Fruit fly (Drosophila melanogaster): ENCODE data around the gene vap.
A peak's percentile ranks its signal among the peaks of the same experiment; 100 is the strongest.

The vap gene

DNA sequence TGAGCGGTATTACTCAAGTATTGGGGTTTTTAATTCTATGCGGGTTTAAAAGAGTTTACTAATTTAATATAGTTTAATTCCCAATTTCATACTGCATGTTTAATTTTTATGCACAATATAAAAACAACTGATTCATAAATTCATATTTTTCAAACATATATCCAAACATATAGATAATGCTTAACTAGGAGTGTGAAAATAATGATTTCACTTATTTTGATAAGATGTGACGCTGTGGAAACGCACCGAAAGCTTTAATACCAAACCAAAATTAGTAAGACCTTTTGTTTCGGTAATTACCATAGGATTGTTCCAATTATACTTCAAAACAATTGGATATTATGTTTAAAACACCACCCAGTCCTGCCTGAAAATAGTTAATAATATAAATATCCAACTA is 22.1 kb downstream of the vap start, which contains the start of gene Slc25A46a:
TSS of gene Slc25A46a (plus strand) at position 272 of the 400 bp plus-strand sequence.
- TF ChIP-seq bab1 (GFP tag; optimal IDR thresholded peaks at IDR 0.05) = peak; percentile 28
- no peak for TF ChIP-seq Clk (GFP tag; optimal IDR thresholded peaks at IDR 0.05)

DNA sequence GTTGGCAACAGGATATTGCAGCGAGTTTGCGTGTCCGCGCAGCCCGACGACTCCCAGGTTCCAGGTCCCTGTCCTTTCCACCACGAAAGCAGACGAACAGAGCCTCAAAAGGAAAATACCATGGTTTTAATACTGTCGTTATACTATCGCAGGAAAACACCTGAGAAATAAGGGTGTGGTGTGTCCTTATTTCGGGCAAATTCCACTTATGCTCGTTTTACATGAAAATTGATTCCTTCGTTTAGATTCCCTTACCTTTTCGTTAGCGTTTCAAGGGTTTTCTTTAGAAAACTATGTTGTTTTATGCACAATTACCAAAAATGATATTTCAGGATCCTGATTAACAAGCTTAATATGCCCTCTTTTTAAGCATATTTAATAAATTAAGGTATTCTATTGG is 22.8 kb downstream of the vap start, which contains the start of gene Cep164:
TSS of gene Cep164 (minus strand) at position 101 of the 400 bp plus-strand sequence.
- TF ChIP-seq bab1 (GFP tag; optimal IDR thresholded peaks at IDR 0.05) = no peak
- no peak for TF ChIP-seq CG12768 (GFP tag; optimal IDR thresholded peaks at IDR 0.05)
- TF ChIP-seq Clk (GFP tag; optimal IDR thresholded peaks at IDR 0.05) = no peak
- no peak for TF ChIP-seq CG11617 (GFP tag; optimal IDR thresholded peaks at IDR 0.05)
- no peak for TF ChIP-seq CG33017 (tag; optimal IDR thresholded peaks at IDR 0.05)
- no peak for TF ChIP-seq CG5204 (GFP tag; optimal IDR thresholded peaks at IDR 0.05)
- TF ChIP-seq kay (GFP tag; ENCODE audit: borderline replicate concordance) = no peak
- TF ChIP-seq cic (GFP tag; optimal IDR thresholded peaks at IDR 0.05) = no peak
- no peak for TF ChIP-seq toe (GFP tag; optimal IDR thresholded peaks at IDR 0.05)
- TF ChIP-seq CG7101 (tag; optimal IDR thresholded peaks at IDR 0.05) = no peak

DNA sequence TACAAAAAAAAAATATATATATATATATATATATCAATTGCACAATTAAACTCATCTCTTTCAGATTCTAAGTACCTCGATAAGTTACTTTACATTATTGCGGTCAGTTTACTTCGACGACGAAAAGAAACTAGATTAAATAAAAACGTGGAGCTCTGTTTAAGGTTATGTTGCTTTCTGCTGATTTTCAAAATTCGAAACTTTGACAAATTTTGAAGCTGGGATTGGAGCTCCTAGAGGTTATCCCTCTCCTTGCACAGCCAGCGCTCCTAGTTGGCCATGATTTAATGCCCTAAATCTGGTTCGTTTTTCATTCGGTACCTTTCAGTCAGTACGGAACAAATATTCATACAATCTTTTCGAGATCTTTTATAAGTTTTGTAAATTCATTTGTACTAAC is 29.0 kb downstream of the vap start, which contains the start of gene CG42766:
TSS of gene CG42766 (plus strand) at position 301 of the 400 bp plus-strand sequence.
- TF ChIP-seq CG12768 (GFP tag; optimal IDR thresholded peaks at IDR 0.05) (no peak), CG11617 (GFP tag; optimal IDR thresholded peaks at IDR 0.05) (no peak), bab1 (GFP tag; optimal IDR thresholded peaks at IDR 0.05) (no peak), cic (GFP tag; optimal IDR thresholded peaks at IDR 0.05) (no peak), CG33017 (tag; optimal IDR thresholded peaks at IDR 0.05) (no peak), toe (GFP tag; optimal IDR thresholded peaks at IDR 0.05) (no peak), CG1620 (GFP tag; optimal IDR thresholded peaks at IDR 0.05) (no peak), CG14711 (tag; optimal IDR thresholded peaks at IDR 0.05) (no peak), ovo (GFP tag; optimal IDR thresholded peaks at IDR 0.05) (no peak), CG7045 (GFP tag; optimal IDR thresholded peaks at IDR 0.05) (no peak), Hr96 (GFP tag; optimal IDR thresholded peaks at IDR 0.05) (no peak), cnc (optimal IDR thresholded peaks at IDR 0.05) (no peak), Clk (GFP tag; optimal IDR thresholded peaks at IDR 0.05) (no peak), CG7101 (tag; optimal IDR thresholded peaks at IDR 0.05) (no peak), pad (GFP tag; optimal IDR thresholded peaks at IDR 0.05) (no peak), kay (GFP tag; ENCODE audit: borderline replicate concordance) (no peak), CG5204 (GFP tag; optimal IDR thresholded peaks at IDR 0.05) (no peak), tj (GFP tag; optimal IDR thresholded peaks at IDR 0.05) (no peak), Crg-1 (GFP tag; optimal IDR thresholded peaks at IDR 0.05) (no peak)

dm6 chrX:15974125-15974524 is 31.5 kb downstream of the vap start, which contains the start of gene Or13a:
TSS of gene Or13a (plus strand) at chrX:15974425.
- TF ChIP-seq CG5204 (GFP tag; optimal IDR thresholded peaks at IDR 0.05) = no peak
- no peak for TF ChIP-seq cnc (optimal IDR thresholded peaks at IDR 0.05)
- TF ChIP-seq Crg-1 (GFP tag; optimal IDR thresholded peaks at IDR 0.05) = no peak
- no peak for TF ChIP-seq kay (GFP tag; ENCODE audit: borderline replicate concordance)
- TF ChIP-seq CG14711 (tag; optimal IDR thresholded peaks at IDR 0.05) = no peak
- no peak for TF ChIP-seq bab1 (GFP tag; optimal IDR thresholded peaks at IDR 0.05)
- no peak for TF ChIP-seq toe (GFP tag; optimal IDR thresholded peaks at IDR 0.05)
- TF ChIP-seq CG7045 (GFP tag; optimal IDR thresholded peaks at IDR 0.05) = no peak
- TF ChIP-seq CG11617 (GFP tag; optimal IDR thresholded peaks at IDR 0.05) = no peak
- TF ChIP-seq CG7101 (tag; optimal IDR thresholded peaks at IDR 0.05) = no peak
- no peak for TF ChIP-seq cic (GFP tag; optimal IDR thresholded peaks at IDR 0.05)
- no peak for TF ChIP-seq tj (GFP tag; optimal IDR thresholded peaks at IDR 0.05)
- no peak for TF ChIP-seq CG1620 (GFP tag; optimal IDR thresholded peaks at IDR 0.05)
- TF ChIP-seq Clk (GFP tag; optimal IDR thresholded peaks at IDR 0.05) = no peak
- TF ChIP-seq ovo (GFP tag; optimal IDR thresholded peaks at IDR 0.05) = no peak
- TF ChIP-seq CG33017 (tag; optimal IDR thresholded peaks at IDR 0.05) = no peak
- no peak for TF ChIP-seq pad (GFP tag; optimal IDR thresholded peaks at IDR 0.05)
- no peak for TF ChIP-seq Mnt (GFP tag; optimal IDR thresholded peaks at IDR 0.05)

DNA sequence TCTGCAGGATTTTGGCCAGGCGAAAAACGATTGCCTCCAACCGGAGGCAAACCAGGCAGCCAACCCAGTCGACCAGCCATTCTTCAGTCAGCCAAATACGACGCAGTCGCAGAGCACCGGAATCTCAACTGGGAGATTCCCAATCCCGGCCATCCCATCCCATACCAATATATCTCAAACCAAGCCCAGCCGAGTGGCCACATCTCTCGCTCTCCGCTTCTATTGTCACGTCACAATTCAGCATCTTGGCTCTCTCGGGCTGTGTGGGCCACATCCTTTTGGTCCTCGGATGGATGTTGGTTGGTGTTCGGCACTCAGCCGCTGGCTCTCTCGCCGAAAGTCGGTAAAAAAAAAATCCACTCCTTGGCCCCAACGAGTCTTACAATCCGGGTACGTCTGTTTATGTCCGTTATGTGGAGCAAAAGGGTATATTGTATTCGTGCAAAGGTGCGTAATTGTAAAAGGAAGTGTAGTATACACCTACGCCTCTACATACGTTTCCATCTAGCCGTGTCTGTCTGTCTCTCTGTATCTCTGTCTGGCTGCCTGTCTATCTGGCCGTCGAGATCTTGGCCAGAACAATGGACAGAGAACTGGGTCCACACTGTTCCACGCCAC is 32.3 kb downstream of the vap start, which contains the start of gene mmd:
TSS of gene mmd (minus strand) at position 3 of the 618 bp plus-strand sequence.
- TF ChIP-seq tj (GFP tag; optimal IDR thresholded peaks at IDR 0.05) = no peak
- TF ChIP-seq CG12768 (GFP tag; optimal IDR thresholded peaks at IDR 0.05) = no peak
- no peak for TF ChIP-seq bab1 (GFP tag; optimal IDR thresholded peaks at IDR 0.05)

DNA sequence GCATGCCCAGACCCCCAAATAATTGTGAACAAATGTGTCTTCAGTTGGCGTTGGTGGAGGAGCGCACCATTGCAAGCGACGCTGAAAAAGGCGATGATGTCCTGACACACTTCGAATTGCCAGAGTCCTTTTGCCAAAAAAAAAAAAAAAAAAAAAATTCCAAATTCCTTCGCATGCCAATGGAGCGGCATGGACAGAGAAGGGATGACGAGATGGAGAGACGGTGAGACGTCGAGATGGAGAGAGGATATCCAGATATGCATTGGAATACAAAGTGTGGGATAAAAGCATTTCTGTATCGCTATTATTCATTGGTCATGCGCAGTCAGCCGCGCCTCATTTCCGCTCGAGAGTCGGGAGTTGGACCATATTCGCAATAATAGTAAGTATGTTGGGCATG is 34.0 kb downstream of the vap start:
- TF ChIP-seq Clk (GFP tag; optimal IDR thresholded peaks at IDR 0.05) (no peak), kay (GFP tag; ENCODE audit: borderline replicate concordance) (no peak), CG1620 (GFP tag; optimal IDR thresholded peaks at IDR 0.05) (no peak), CG12768 (GFP tag; optimal IDR thresholded peaks at IDR 0.05) (no peak), bab1 (GFP tag; optimal IDR thresholded peaks at IDR 0.05) (no peak), Crg-1 (GFP tag; optimal IDR thresholded peaks at IDR 0.05) (no peak), CG7045 (GFP tag; optimal IDR thresholded peaks at IDR 0.05) (no peak), cic (GFP tag; optimal IDR thresholded peaks at IDR 0.05) (no peak), cnc (optimal IDR thresholded peaks at IDR 0.05) (no peak), ovo (GFP tag; optimal IDR thresholded peaks at IDR 0.05) (no peak), tj (GFP tag; optimal IDR thresholded peaks at IDR 0.05) (no peak), Mnt (GFP tag; optimal IDR thresholded peaks at IDR 0.05) (no peak), Hr96 (GFP tag; optimal IDR thresholded peaks at IDR 0.05) (no peak), pad (GFP tag; optimal IDR thresholded peaks at IDR 0.05) (no peak), CG7101 (tag; optimal IDR thresholded peaks at IDR 0.05) (no peak), CG14711 (tag; optimal IDR thresholded peaks at IDR 0.05) (no peak)

Measured in whole organism, adult.